Fruit fly (Drosophila melanogaster) whole organism, embryonic: ENCODE data around the gene HDAC4.

Experiments used
- CG10147 ChIP-seq: fragments of 200-800 bp; sonication (Bioruptor generic); optimal IDR thresholded peaks from 2 replicates; lab custom pipeline; 2019; ENCODE audit warnings: missing biosample characterization, mild to moderate bottlenecking, missing genetic modification characterization, moderate library complexity
- CG10321 ChIP-seq: fragments of 200-800 bp; sonication (Bioruptor generic); IDR thresholded peaks from 2 replicates; pipeline ENCODE4 v1.3.6; 2022; ENCODE audit warnings: missing biosample characterization, missing genetic modification characterization
- CG10654 ChIP-seq: fragments of 200-800 bp; sonication (Bioruptor generic); optimal IDR thresholded peaks from 2 replicates; lab custom pipeline; 2016; ENCODE audit warnings: missing biosample characterization, missing genetic modification characterization
- CG12391 ChIP-seq: fragments of 200-800 bp; sonication (Bioruptor generic); optimal IDR thresholded peaks from 3 replicates; lab custom pipeline; 2018; ENCODE audit warnings: missing biosample characterization, mild to moderate bottlenecking, missing genetic modification characterization, moderate library complexity
- CG12659 ChIP-seq: fragments of 200-800 bp; sonication (Bioruptor generic); optimal IDR thresholded peaks from 3 replicates; lab custom pipeline; 2017; ENCODE audit warnings: mild to moderate bottlenecking, missing biosample characterization, missing genetic modification reagents, missing genetic modification characterization
- CG13123 ChIP-seq: fragments of 200-800 bp; sonication (Bioruptor generic); optimal IDR thresholded peaks from 2 replicates; lab custom pipeline; 2016; ENCODE audit warnings: missing biosample characterization, missing genetic modification characterization
- CG13775 ChIP-seq: fragments of 200-800 bp; sonication (Bioruptor generic); optimal IDR thresholded peaks from 3 replicates; lab custom pipeline; 2017; ENCODE audit warnings: missing biosample characterization, mild to moderate bottlenecking, missing genetic modification characterization
- CG15011 ChIP-seq: fragments of 200-800 bp; sonication (Bioruptor generic); optimal IDR thresholded peaks from 3 replicates; lab custom pipeline; 2018; ENCODE audit warnings: missing biosample characterization, mild to moderate bottlenecking, missing genetic modification characterization
- CG15601 ChIP-seq: fragments of 200-800 bp; sonication (Bioruptor generic); optimal IDR thresholded peaks from 3 replicates; lab custom pipeline; 2019; ENCODE audit warnings: missing biosample characterization, mild to moderate bottlenecking, missing genetic modification characterization, moderate library complexity
- CG15696 ChIP-seq: fragments of 200-800 bp; sonication (Bioruptor generic); optimal IDR thresholded peaks from 2 replicates; lab custom pipeline; 2019; ENCODE audit warnings: missing biosample characterization, mild to moderate bottlenecking, missing genetic modification characterization, moderate library complexity
- CG1602 ChIP-seq: fragments of 200-800 bp; sonication (Bioruptor generic); optimal IDR thresholded peaks from 3 replicates; lab custom pipeline; 2016; ENCODE audit warnings: missing biosample characterization, missing genetic modification characterization
- CG17829 ChIP-seq: fragments of 200-800 bp; optimal IDR thresholded peaks from 2 replicates; lab custom pipeline; 2019; ENCODE audit warnings: missing biosample characterization, mild to moderate bottlenecking, missing genetic modification characterization, moderate library complexity
- CG18619 ChIP-seq: fragments of 200-800 bp; sonication (Bioruptor generic); optimal IDR thresholded peaks from 3 replicates; lab custom pipeline; 2017; ENCODE audit warnings: missing biosample characterization, mild to moderate bottlenecking, missing genetic modification characterization
- CG18764 ChIP-seq: fragments of 200-800 bp; sonication (Bioruptor generic); optimal IDR thresholded peaks from 3 replicates; lab custom pipeline; 2016; ENCODE audit warnings: missing biosample characterization, missing genetic modification characterization
- CG2678 ChIP-seq: fragments of 200-800 bp; sonication (Bioruptor generic); optimal IDR thresholded peaks from 3 replicates; lab custom pipeline; 2019; ENCODE audit warnings: missing biosample characterization, mild to moderate bottlenecking, missing genetic modification characterization, moderate library complexity
- CG2889 ChIP-seq: fragments of 200-800 bp; sonication (Bioruptor generic); IDR thresholded peaks from 3 replicates; pipeline ENCODE4 v1.3.6; 2022; ENCODE audit warnings: missing biosample characterization, missing genetic modification characterization
- CG30431 ChIP-seq: fragments of 200-800 bp; sonication (Bioruptor generic); optimal IDR thresholded peaks from 2 replicates; lab custom pipeline; 2017; ENCODE audit warnings: missing biosample characterization, missing genetic modification characterization
- CG3281 ChIP-seq: fragments of 200-800 bp; sonication (Bioruptor generic); optimal IDR thresholded peaks from 3 replicates; lab custom pipeline; 2017; ENCODE audit warnings: missing biosample characterization, mild to moderate bottlenecking, missing genetic modification characterization
- CG4424 ChIP-seq: fragments of 200-800 bp; sonication (Bioruptor generic); optimal IDR thresholded peaks from 3 replicates; lab custom pipeline; 2016; ENCODE audit warnings: missing biosample characterization, missing genetic modification characterization
- CG6813 ChIP-seq: fragments of 200-800 bp; sonication (Bioruptor generic); optimal IDR thresholded peaks from 2 replicates; lab custom pipeline; 2017; ENCODE audit warnings: missing biosample characterization, missing genetic modification characterization, mild to moderate bottlenecking, moderate library complexity, missing genetic modification reagents
- CG9609 ChIP-seq: fragments of 200-800 bp; sonication (Bioruptor generic); optimal IDR thresholded peaks from 3 replicates; lab custom pipeline; 2016; ENCODE audit warnings: missing biosample characterization, missing genetic modification characterization
- Dbx ChIP-seq: fragments of 200-800 bp; sonication (Bioruptor generic); IDR thresholded peaks from 3 replicates; pipeline ENCODE4 v1.3.6; 2022; ENCODE audit warnings: missing biosample characterization, missing genetic modification characterization
- E2f1 ChIP-seq: fragments of 200-800 bp; sonication (Bioruptor generic); IDR thresholded peaks from 2 replicates; pipeline ENCODE4 v1.3.6; 2022; ENCODE audit warnings: missing biosample characterization, missing genetic modification characterization
- E2f2 ChIP-seq: fragments of 200-800 bp; sonication (Bioruptor generic); IDR thresholded peaks from 2 replicates; pipeline ENCODE4 v1.3.6; 2022; ENCODE audit warnings: missing biosample characterization, missing genetic modification characterization
- Fer2 ChIP-seq: fragments of 200-800 bp; sonication (Bioruptor generic); optimal IDR thresholded peaks from 2 replicates; lab custom pipeline; 2018; ENCODE audit warnings: missing biosample characterization, mild to moderate bottlenecking, missing genetic modification characterization, moderate library complexity
- Gsc ChIP-seq: fragments of 200-800 bp; sonication (Bioruptor generic); IDR thresholded peaks from 2 replicates; pipeline ENCODE4 v1.3.6; 2022; ENCODE audit warnings: missing biosample characterization, missing genetic modification characterization
- H2.0 ChIP-seq: fragments of 200-800 bp; sonication (Bioruptor generic); IDR thresholded peaks from 2 replicates; pipeline ENCODE4 v1.3.6; 2022; ENCODE audit warnings: missing biosample characterization, missing genetic modification characterization
- PHDP ChIP-seq: fragments of 200-800 bp; sonication (Bioruptor generic); optimal IDR thresholded peaks from 3 replicates; lab custom pipeline; 2018; ENCODE audit warnings: missing biosample characterization, mild to moderate bottlenecking, missing genetic modification characterization, moderate library complexity
- Rx ChIP-seq: fragments of 200-800 bp; sonication (Bioruptor generic); IDR thresholded peaks from 2 replicates; pipeline ENCODE4 v1.3.6; 2022; ENCODE audit warnings: missing biosample characterization, missing genetic modification characterization
- Trl ChIP-seq, 3 experiments: fragments of >200 bp in 2 of 3; fragments of 200-800 bp in 1 of 3; sonication (Bioruptor generic) in 1 of 3; optimal IDR thresholded peaks; 2 replicates in 1 of 3; 3 replicates in 2 of 3; lab custom pipeline; 2016 to 2017; ENCODE audit warnings: missing biosample characterization in 1 of 3, missing genetic modification characterization in 1 of 3
- al ChIP-seq: fragments of 200-800 bp; sonication (Bioruptor generic); IDR thresholded peaks from 2 replicates; pipeline ENCODE4 v1.3.6; 2022; ENCODE audit warnings: missing biosample characterization, missing genetic modification characterization
- cas ChIP-seq: fragments of 200-800 bp; sonication (Bioruptor generic); IDR thresholded peaks from 2 replicates; pipeline ENCODE4 v1.3.6; 2022; ENCODE audit warnings: missing biosample characterization, missing genetic modification characterization
- chif ChIP-seq, 2 experiments: fragments of 200-800 bp; sonication (Bioruptor generic); optimal IDR thresholded peaks; 3 replicates each; lab custom pipeline; 2016; ENCODE audit warnings: missing biosample characterization in 2 of 2, missing genetic modification characterization in 2 of 2
- corto ChIP-seq: fragments of 200-800 bp; sonication (Bioruptor generic); optimal IDR thresholded peaks from 2 replicates; lab custom pipeline; 2016; ENCODE audit warnings: missing biosample characterization, mild to moderate bottlenecking, missing genetic modification characterization, moderate library complexity
- crp ChIP-seq, 2 experiments: fragments of 200-800 bp; sonication (Bioruptor generic); optimal IDR thresholded peaks; 2 replicates in 1 of 2; 3 replicates in 1 of 2; lab custom pipeline; 2017; ENCODE audit warnings: missing biosample characterization in 2 of 2, missing genetic modification characterization in 2 of 2, mild to moderate bottlenecking in 1 of 2, moderate library complexity in 1 of 2
- dati ChIP-seq: fragments of 200-800 bp; sonication (Bioruptor generic); IDR thresholded peaks from 2 replicates; pipeline ENCODE4 v1.3.6; 2022; ENCODE audit warnings: missing biosample characterization, missing genetic modification characterization
- emc ChIP-seq: fragments of 200-800 bp; sonication (Bioruptor generic); optimal IDR thresholded peaks from 2 replicates; lab custom pipeline; 2016; ENCODE audit warnings: missing biosample characterization, missing genetic modification characterization
- ems ChIP-seq: fragments of 200-800 bp; sonication (Bioruptor generic); optimal IDR thresholded peaks from 3 replicates; lab custom pipeline; 2016; ENCODE audit warnings: missing biosample characterization, missing genetic modification characterization
- gce ChIP-seq: fragments of 200-800 bp; sonication (Bioruptor generic); IDR thresholded peaks from 3 replicates; pipeline ENCODE4 v1.3.6; 2022; ENCODE audit warnings: missing biosample characterization, missing genetic modification characterization
- klu ChIP-seq: fragments of 200-800 bp; sonication (Bioruptor generic); IDR thresholded peaks from 2 replicates; pipeline ENCODE4 v1.3.6; 2022; ENCODE audit warnings: missing biosample characterization, missing genetic modification characterization
- lov ChIP-seq, 2 experiments: fragments of 200-800 bp in 1 of 2; fragments of >200 bp in 1 of 2; sonication (Bioruptor generic) in 1 of 2; IDR thresholded peaks in 1 of 2; optimal IDR thresholded peaks in 1 of 2; 2 replicates in 1 of 2; 3 replicates in 1 of 2; pipeline versions ENCODE4 v1.3.6 to Lab custom; 2017 to 2022; ENCODE audit warnings: missing biosample characterization in 1 of 2, missing genetic modification characterization in 1 of 2
- luna ChIP-seq: fragments of 200-800 bp; sonication (Bioruptor generic); optimal IDR thresholded peaks from 2 replicates; lab custom pipeline; 2016; ENCODE audit warnings: missing biosample characterization, missing genetic modification characterization
- nerfin-2 ChIP-seq: fragments of 200-800 bp; sonication (Bioruptor generic); IDR thresholded peaks from 2 replicates; pipeline ENCODE4 v1.3.6; 2022; ENCODE audit warnings: missing biosample characterization, missing genetic modification characterization; ENCODE audit not compliant: partially characterized antibody
- odd ChIP-seq: fragments of 200-800 bp; sonication (Bioruptor generic); optimal IDR thresholded peaks from 2 replicates; lab custom pipeline; 2017; ENCODE audit warnings: missing biosample characterization, mild to moderate bottlenecking, missing genetic modification characterization
- pho ChIP-seq: fragments of 200-800 bp; sonication (Bioruptor generic); optimal IDR thresholded peaks from 2 replicates; lab custom pipeline; 2016; ENCODE audit warnings: missing biosample characterization, missing genetic modification characterization
- prd ChIP-seq, 3 experiments: fragments of >200 bp in 2 of 3; fragments of 200-800 bp in 1 of 3; sonication (Bioruptor generic) in 1 of 3; optimal IDR thresholded peaks in 2 of 3; IDR thresholded peaks in 1 of 3; 2 replicates in 2 of 3; 3 replicates in 1 of 3; pipeline versions ENCODE4 v1.3.6 to Lab custom; 2017 to 2022; ENCODE audit warnings: missing biosample characterization in 1 of 3, missing genetic modification characterization in 1 of 3
- ranshi ChIP-seq: fragments of 200-800 bp; sonication (Bioruptor generic); IDR thresholded peaks from 2 replicates; pipeline ENCODE4 v1.3.6; 2022; ENCODE audit warnings: missing biosample characterization, missing genetic modification characterization
- ro ChIP-seq: fragments of 200-800 bp; sonication (Bioruptor generic); IDR thresholded peaks from 2 replicates; pipeline ENCODE4 v1.3.6; 2022; ENCODE audit warnings: missing biosample characterization, missing genetic modification characterization
- run ChIP-seq: fragments of 200-800 bp; sonication (Bioruptor generic); optimal IDR thresholded peaks from 3 replicates; lab custom pipeline; 2018; ENCODE audit warnings: missing biosample characterization, mild to moderate bottlenecking, missing genetic modification characterization

Gene HDAC4

dm6 chrX:13276713-13277112 is 8.7 kb downstream of the HDAC4 start (continued):
- TF ChIP-seq al (GFP tag; lab: Robert Waterston, UW) (peak; percentile 85), CG9609 (GFP tag; lab: Kevin White, UChicago) (no peak), CG13123 (GFP tag; lab: Kevin White, UChicago) (no peak), pho (GFP tag; lab: Kevin White, UChicago) (peak; percentile 5), CG10147 (GFP tag; lab: Kevin White, UChicago) (peak; percentile 82), H2.0 (peak; percentile 70), CG15011 (peak; percentile 68), E2f2 (peak; percentile 54; the same call in 1 of the 2 replicates), crp (GFP tag; optimal IDR thresholded peaks at IDR 0.05; lab: Kevin White, UChicago) (no peak), CG10654 (GFP tag; lab: Kevin White, UChicago) (peak; percentile 51), CG15601 (tag; lab: Kevin White, UChicago) (peak; percentile 41), CG13775 (peak; percentile 66), prd (optimal IDR thresholded peaks at IDR 0.05; lab: Kevin White, UChicago) (no peak), prd (GFP tag; IDR thresholded peaks at IDR 0.05; lab: Robert Waterston, UW) (peak; percentile 79), CG12391 (tag; lab: Kevin White, UChicago) (peak; percentile 78), nerfin-2 (GFP tag; lab: Robert Waterston, UW) (no peak), Trl (optimal IDR thresholded peaks at IDR 0.05; lab: Kevin White, UChicago) (no peak), Trl (GFP tag; optimal IDR thresholded peaks at IDR 0.05; lab: Kevin White, UChicago) (no peak), CG18619 (GFP tag; lab: Kevin White, UChicago) (peak; percentile 69), Gsc (GFP tag; lab: Robert Waterston, UW) (no peak), CG4424 (GFP tag; lab: Kevin White, UChicago) (peak; percentile 62), E2f1 (GFP tag; lab: Robert Waterston, UW) (peak; percentile 78), ranshi (GFP tag; lab: Robert Waterston, UW) (peak; percentile 77), dati (GFP tag; lab: Robert Waterston, UW) (no peak), Rx (GFP tag; lab: Robert Waterston, UW) (0 out of 2 replicates have a peak, but pooled peaks have one; percentile 19), Dbx (GFP tag; lab: Robert Waterston, UW) (peak; percentile 78), CG18764 (GFP tag; lab: Kevin White, UChicago) (peak; percentile 47), CG3281 (peak; percentile 90), lov (optimal IDR thresholded peaks at IDR 0.05; lab: Kevin White, UChicago) (no peak), lov (GFP tag; IDR thresholded peaks at IDR 0.05; lab: Robert Waterston, UW) (0 out of 3 replicates have a peak, but pooled peaks have one; percentile 15), CG2889 (GFP tag; lab: Robert Waterston, UW) (peak; percentile 55; the same call in 1 of the 3 replicates), Fer2 (tag; lab: Kevin White, UChicago) (peak; percentile 60), corto (no peak), CG1602 (GFP tag; lab: Kevin White, UChicago) (peak; percentile 58), CG30431 (GFP tag; lab: Kevin White, UChicago) (peak; percentile 5), gce (GFP tag; lab: Robert Waterston, UW) (peak; percentile 56; the same call in 1 of the 3 replicates), CG17829 (peak; percentile 77), odd (GFP tag; lab: Kevin White, UChicago) (peak; percentile 57), PHDP (tag; lab: Kevin White, UChicago) (peak; percentile 78), run (tag; lab: Kevin White, UChicago) (peak; percentile 49), CG12659 (GFP tag; lab: Kevin White, UChicago) (peak; percentile 77), chif (GFP tag; optimal IDR thresholded peaks at IDR 0.05; lab: Kevin White, UChicago) (no peak), CG15696 (tag; lab: Kevin White, UChicago) (peak; percentile 53), ems (GFP tag; lab: Kevin White, UChicago) (no peak), CG6813 (peak; percentile 69), klu (GFP tag; lab: Robert Waterston, UW) (peak; percentile 65; the same call in 1 of the 2 replicates), ro (GFP tag; lab: Robert Waterston, UW) (no peak), CG10321 (GFP tag; lab: Robert Waterston, UW) (peak; percentile 64), emc (GFP tag; lab: Kevin White, UChicago) (no peak), luna (GFP tag; lab: Kevin White, UChicago) (no peak), cas (GFP tag; lab: Robert Waterston, UW) (peak; percentile 57; the same call in 1 of the 2 replicates), CG2678 (tag; lab: Kevin White, UChicago) (peak; percentile 91)
